Worm (Caenorhabditis elegans) whole organism, mixed stage, embryonic: Measurements from ENCODE around the gene glb-23.

Experiments
- ces-1 ChIP-seq: fragments of 150-350 bp; optimal IDR thresholded peaks from 2 replicates; lab custom pipeline; 2014; ENCODE audit warnings: missing biosample characterization, missing genetic modification reagents, missing genetic modification characterization
- elt-1 ChIP-seq: sonication (generic microtip); optimal IDR thresholded peaks from 2 replicates; lab custom pipeline; 2017; ENCODE audit warnings: missing genetic modification characterization, mild to moderate bottlenecking, missing compliant biosample characterization, antibody characterized with exemption, moderate library complexity, borderline replicate concordance; ENCODE audit not compliant: insufficient read depth
- lin-13 ChIP-seq: fragments of 150-350 bp; optimal IDR thresholded peaks from 2 replicates; lab custom pipeline; 2014; ENCODE audit warnings: missing biosample characterization, missing genetic modification characterization
- nhr-12 ChIP-seq: fragments of 150-350 bp; optimal IDR thresholded peaks from 2 replicates; lab custom pipeline; 2014; ENCODE audit warnings: missing biosample characterization, missing genetic modification characterization
- nhr-28 ChIP-seq: fragments of 150-350 bp; optimal IDR thresholded peaks from 2 replicates; lab custom pipeline; 2014; ENCODE audit warnings: missing biosample characterization, missing genetic modification characterization
- nhr-76 ChIP-seq: sonication (generic microtip); optimal IDR thresholded peaks from 2 replicates; lab custom pipeline; 2017; ENCODE audit warnings: missing biosample characterization, missing genetic modification characterization
- snpc-4 ChIP-seq: fragments of 150-350 bp; optimal IDR thresholded peaks from 2 replicates; lab custom pipeline; 2014; ENCODE audit warnings: missing biosample characterization, missing genetic modification characterization
- unc-62 ChIP-seq: fragments of 150-350 bp; optimal IDR thresholded peaks from 2 replicates; lab custom pipeline; 2014; ENCODE audit warnings: missing biosample characterization, missing genetic modification reagents, missing genetic modification characterization
- zip-8 ChIP-seq: fragments of 150-350 bp; optimal IDR thresholded peaks from 2 replicates; lab custom pipeline; 2014; ENCODE audit warnings: missing biosample characterization, missing genetic modification characterization
- ztf-11 ChIP-seq: fragments of 150-350 bp; optimal IDR thresholded peaks from 2 replicates; lab custom pipeline; 2014; ENCODE audit warnings: missing biosample characterization, missing genetic modification characterization

DNA sequence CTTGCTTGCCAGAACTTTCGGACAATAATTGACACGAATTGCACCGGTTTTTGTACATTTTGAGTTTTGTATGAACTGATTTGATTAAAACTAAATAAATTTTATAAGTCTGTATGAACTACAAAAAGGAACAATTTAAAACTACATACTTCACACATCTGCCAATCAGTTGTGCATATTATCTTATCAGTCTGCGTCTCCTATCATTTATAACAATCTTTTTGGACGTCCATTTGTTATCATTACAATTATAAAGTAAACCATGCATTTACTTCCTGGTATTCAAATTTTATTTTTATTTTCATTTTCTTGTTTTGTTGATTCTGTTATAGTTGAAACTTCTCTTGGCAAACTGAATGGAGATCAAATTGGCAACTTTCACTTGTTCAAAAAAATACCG, 39.0 kb downstream of the glb-23 start, which contains the start of gene cest-10:
- no peak for TF ChIP-seq nhr-12 (tag; lab: Kevin White, UChicago)
- TF ChIP-seq snpc-4 = no peak
- TF ChIP-seq elt-1 (tag; lab: Kevin White, UChicago) = no peak
- TF ChIP-seq lin-13 (tag; lab: Kevin White, UChicago) = no peak
- no peak for TF ChIP-seq unc-62 (GFP tag; lab: Kevin White, UChicago)
- no peak for TF ChIP-seq nhr-76
- no peak for TF ChIP-seq zip-8 (tag; lab: Kevin White, UChicago)
- no peak for TF ChIP-seq nhr-28 (tag; lab: Kevin White, UChicago)
- no peak for TF ChIP-seq ces-1 (GFP tag; lab: Kevin White, UChicago)
- no peak for TF ChIP-seq ztf-11 (tag; lab: Kevin White, UChicago)
